Worm (Caenorhabditis elegans): ENCODE measurements around the gene F47B8.10.
A peak's percentile ranks its signal among the peaks of the same experiment; 100 is the strongest.

Gene F47B8.10

DNA sequence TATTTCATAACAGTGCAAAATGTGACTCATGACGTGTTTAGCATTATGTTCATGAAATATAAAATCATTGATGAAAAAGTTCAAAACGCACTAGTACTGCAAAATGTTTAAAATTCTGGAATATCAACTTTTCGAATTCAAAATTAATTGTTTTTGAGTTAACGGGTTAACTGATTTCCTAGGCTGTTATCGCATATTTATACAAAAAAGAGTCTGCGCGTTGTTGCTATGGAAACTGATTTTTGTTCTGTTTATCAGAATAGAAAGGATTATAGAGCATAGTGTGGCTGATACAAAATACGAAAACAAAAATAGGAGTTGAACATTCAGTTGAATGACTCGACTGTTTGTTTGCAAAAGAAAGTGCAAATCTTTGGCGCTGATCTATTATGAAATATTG, 24.2 kb upstream of the F47B8.10 start:
- TF ChIP-seq zag-1 (tag; optimal IDR thresholded peaks at IDR 0.05) = no peak
- no peak for TF ChIP-seq nhr-6 (tag; optimal IDR thresholded peaks at IDR 0.05)
- TF ChIP-seq mdl-1 (tag; optimal IDR thresholded peaks at IDR 0.05) = no peak
- no peak for TF ChIP-seq elt-1 (tag; optimal IDR thresholded peaks at IDR 0.05)
- TF ChIP-seq gmeb-1 (tag; optimal IDR thresholded peaks at IDR 0.05) = no peak

DNA sequence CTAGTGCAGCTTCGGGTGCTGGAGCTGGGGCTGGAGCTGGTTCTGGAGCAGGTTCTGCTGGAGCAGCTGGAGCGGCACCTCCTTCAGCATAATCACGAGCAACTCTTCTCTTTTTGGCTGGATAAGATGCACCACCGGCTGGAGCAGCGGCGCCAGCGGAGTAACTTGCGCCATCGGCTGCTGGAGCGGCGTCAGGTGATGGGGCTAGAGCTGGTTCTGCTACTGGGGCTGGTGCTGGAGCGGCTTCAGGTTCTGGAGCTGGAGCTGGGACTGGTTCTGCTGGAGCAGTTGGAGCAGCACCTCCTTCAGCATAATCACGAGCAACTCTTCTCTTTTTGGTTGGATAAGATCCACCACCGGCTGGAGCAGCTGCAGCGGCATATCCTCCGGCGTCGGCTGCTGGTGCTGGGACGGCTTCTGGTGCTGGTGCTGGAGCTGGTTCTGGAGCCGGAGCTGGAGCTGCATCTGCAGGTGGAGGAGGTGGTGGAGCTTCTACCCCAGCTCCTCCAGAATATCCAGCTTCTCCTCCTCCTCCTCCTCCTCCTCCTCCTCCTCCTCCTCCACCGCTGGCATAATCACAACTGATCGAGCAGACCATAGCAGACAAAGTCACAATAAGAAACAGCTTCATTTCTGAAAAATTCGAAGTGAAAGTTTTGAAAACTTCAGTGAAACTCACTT, 22.5 kb upstream of the F47B8.10 start, which contains the start of gene F47B8.13:
F47B8.13 (minus strand) TSS at position 631 of the 681 bp plus-strand sequence.
- no peak for TF ChIP-seq lin-39 (tag; optimal IDR thresholded peaks at IDR 0.05)
- TF ChIP-seq skn-1 (tag; optimal IDR thresholded peaks at IDR 0.05) = no peak
- TF ChIP-seq lsy-2 (tag; optimal IDR thresholded peaks at IDR 0.05) = no peak
- TF ChIP-seq nhr-12 (tag; optimal IDR thresholded peaks at IDR 0.05) = no peak
- TF ChIP-seq nhr-6 (tag; optimal IDR thresholded peaks at IDR 0.05) = no peak
- TF ChIP-seq crh-2 (tag; optimal IDR thresholded peaks at IDR 0.05) = no peak
- TF ChIP-seq unc-39 (tag; optimal IDR thresholded peaks at IDR 0.05) = no peak
- TF ChIP-seq nhr-11 (tag; optimal IDR thresholded peaks at IDR 0.05) = no peak
- no peak for TF ChIP-seq mbf-1 (tag; optimal IDR thresholded peaks at IDR 0.05)

DNA sequence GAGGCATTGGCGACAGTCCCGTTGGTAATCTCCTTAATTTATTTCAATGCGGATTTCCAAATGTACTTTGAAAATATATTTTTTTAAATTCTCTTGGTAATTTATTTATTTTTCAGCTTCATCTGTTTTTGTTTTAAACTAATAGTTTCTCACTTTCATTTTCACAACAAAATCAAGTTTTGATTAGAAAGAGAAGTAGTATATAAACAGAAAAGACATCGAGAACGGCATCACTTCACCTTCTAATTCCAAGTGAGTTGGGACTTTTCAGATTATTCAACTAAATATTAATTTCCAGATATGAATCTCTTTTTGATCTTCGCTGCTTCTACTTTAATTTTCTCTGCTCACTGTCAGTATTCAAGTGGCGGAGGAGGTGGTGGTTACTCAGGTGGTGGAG, 21.5 kb upstream of the F47B8.10 start, which contains the start of gene F47B8.14:
F47B8.14 (plus strand) TSS at position 301 of the 400 bp plus-strand sequence.
- TF ChIP-seq nhr-6 (tag; optimal IDR thresholded peaks at IDR 0.05) = no peak
- TF ChIP-seq R02D3.7 (tag; optimal IDR thresholded peaks at IDR 0.05) = no peak
- no peak for TF ChIP-seq lin-39 (tag; optimal IDR thresholded peaks at IDR 0.05)
- no peak for TF ChIP-seq mdl-1 (tag; optimal IDR thresholded peaks at IDR 0.05)
- TF ChIP-seq alr-1 (tag; optimal IDR thresholded peaks at IDR 0.05) = no peak
- no peak for TF ChIP-seq nhr-12 (tag; optimal IDR thresholded peaks at IDR 0.05)
- no peak for TF ChIP-seq ceh-16 (tag; optimal IDR thresholded peaks at IDR 0.05)
- TF ChIP-seq nhr-237 (tag; optimal IDR thresholded peaks at IDR 0.05) = no peak
- no peak for TF ChIP-seq elt-1 (tag; optimal IDR thresholded peaks at IDR 0.05)
- TF ChIP-seq ztf-11 (tag; optimal IDR thresholded peaks at IDR 0.05) = no peak
- TF ChIP-seq F13H6.1 (tag; optimal IDR thresholded peaks at IDR 0.05) = no peak
- no peak for TF ChIP-seq nhr-129 (tag; optimal IDR thresholded peaks at IDR 0.05)
- no peak for TF ChIP-seq gmeb-1 (tag; optimal IDR thresholded peaks at IDR 0.05)
- no peak for TF ChIP-seq egl-27 (tag; optimal IDR thresholded peaks at IDR 0.05)
- no peak for TF ChIP-seq mbf-1 (tag; optimal IDR thresholded peaks at IDR 0.05)
- TF ChIP-seq ztf-4 (tag; optimal IDR thresholded peaks at IDR 0.05) = no peak

DNA sequence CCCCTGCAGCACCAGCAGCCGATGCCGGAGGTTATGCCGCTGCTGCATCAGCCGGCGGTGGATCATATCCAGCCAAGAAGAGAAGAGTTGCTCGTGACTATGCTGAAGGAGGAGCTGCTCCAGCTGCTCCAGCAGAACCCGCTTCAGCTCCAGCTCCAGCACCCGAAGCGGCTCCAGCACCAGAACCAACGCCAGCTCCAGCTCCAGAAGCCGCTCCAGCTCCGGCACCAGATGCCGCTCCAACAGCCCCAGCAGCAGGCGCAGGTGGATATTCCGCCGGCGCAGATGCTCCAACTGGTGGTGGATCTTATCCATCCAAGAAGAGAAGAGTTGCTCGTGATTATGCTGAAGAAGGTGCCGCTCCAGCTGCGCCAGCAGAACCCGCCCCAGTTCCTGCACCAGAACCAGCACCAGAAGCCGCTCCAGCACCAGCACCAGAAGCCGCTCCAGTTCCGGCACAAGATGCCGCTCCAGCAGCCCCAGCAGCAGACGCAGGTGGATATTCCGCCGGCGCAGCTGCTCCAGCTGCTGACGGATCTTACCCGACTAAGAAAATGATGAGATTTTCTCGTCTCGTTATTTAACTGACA, 20.9 kb upstream of the F47B8.10 start:
- TF ChIP-seq mbf-1 (tag; optimal IDR thresholded peaks at IDR 0.05) (no peak), Y55F3AM.14 (GFP tag; optimal IDR thresholded peaks at IDR 0.05) (peak; percentile 11), nhr-6 (tag; optimal IDR thresholded peaks at IDR 0.05) (no peak), ceh-16 (tag; optimal IDR thresholded peaks at IDR 0.05) (no peak), crh-2 (tag; optimal IDR thresholded peaks at IDR 0.05) (no peak), nhr-237 (tag; optimal IDR thresholded peaks at IDR 0.05) (no peak)

DNA sequence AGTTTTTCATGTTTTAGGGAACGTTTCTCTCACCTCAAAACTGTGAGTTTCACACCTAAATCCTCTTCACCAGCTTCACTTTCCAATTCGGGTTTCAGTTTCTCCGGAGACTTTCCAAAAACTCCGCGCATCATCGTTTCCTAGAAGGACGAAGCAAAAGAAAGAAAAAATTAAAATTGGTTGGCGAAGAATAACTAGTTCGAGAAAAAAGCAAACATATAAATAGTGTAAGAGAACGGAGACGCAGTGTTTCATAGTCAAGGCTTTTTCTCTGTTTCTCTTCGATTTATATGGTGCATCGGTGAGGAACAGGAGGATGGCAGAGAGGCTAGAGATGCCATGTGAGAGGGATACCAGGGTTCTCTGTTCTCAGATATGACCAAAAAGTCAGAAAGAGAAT, 19.0 kb upstream of the F47B8.10 start, which contains the start of gene F47B8.3:
F47B8.3 (minus strand) TSS at position 261 of the 400 bp plus-strand sequence.
- no peak for TF ChIP-seq ceh-16 (tag; optimal IDR thresholded peaks at IDR 0.05)
- peak; percentile 46 for TF ChIP-seq snpc-4 (tag; optimal IDR thresholded peaks at IDR 0.05)
- no peak for TF ChIP-seq nhr-77 (tag; optimal IDR thresholded peaks at IDR 0.05)
- no peak for TF ChIP-seq nhr-12 (tag; optimal IDR thresholded peaks at IDR 0.05)
- no peak for TF ChIP-seq aly-2 (tag; optimal IDR thresholded peaks at IDR 0.05)
- TF ChIP-seq lin-11 (tag; optimal IDR thresholded peaks at IDR 0.05) = no peak
- TF ChIP-seq unc-62 (GFP tag; optimal IDR thresholded peaks at IDR 0.05) = no peak
- TF ChIP-seq egl-27 (tag; optimal IDR thresholded peaks at IDR 0.05) = no peak
- peak; percentile 25 for TF ChIP-seq sem-4 (tag; optimal IDR thresholded peaks at IDR 0.05)
- no peak for TF ChIP-seq mdl-1 (tag; optimal IDR thresholded peaks at IDR 0.05)
- no peak for TF ChIP-seq ZK546.5 (tag; optimal IDR thresholded peaks at IDR 0.05)
- peak; percentile 1 for TF ChIP-seq nhr-25 (tag; optimal IDR thresholded peaks at IDR 0.05)
- TF ChIP-seq elt-1 (tag; optimal IDR thresholded peaks at IDR 0.05) = no peak
- no peak for TF ChIP-seq nhr-23 (tag; optimal IDR thresholded peaks at IDR 0.05)
- no peak for TF ChIP-seq nhr-11 (tag; optimal IDR thresholded peaks at IDR 0.05)
- TF ChIP-seq nhr-6 (tag; optimal IDR thresholded peaks at IDR 0.05) = no peak
- no peak for TF ChIP-seq R02D3.7 (tag; optimal IDR thresholded peaks at IDR 0.05)
- TF ChIP-seq lsy-2 (tag; optimal IDR thresholded peaks at IDR 0.05) = peak in 1 of 2 experiments; percentile 62
- no peak for TF ChIP-seq lin-39 (tag; optimal IDR thresholded peaks at IDR 0.05)
- no peak for TF ChIP-seq alr-1 (tag; optimal IDR thresholded peaks at IDR 0.05)
- no peak for TF ChIP-seq zag-1 (tag; optimal IDR thresholded peaks at IDR 0.05)
- TF ChIP-seq ztf-4 (tag; optimal IDR thresholded peaks at IDR 0.05) = no peak
- TF ChIP-seq C34F6.9 (tag; optimal IDR thresholded peaks at IDR 0.05) = peak; percentile 83
- no peak for TF ChIP-seq peb-1 (tag; optimal IDR thresholded peaks at IDR 0.05)
- TF ChIP-seq ama-1 (optimal IDR thresholded peaks at IDR 0.05) = peak; percentile 59
- TF ChIP-seq nhr-21 (tag; optimal IDR thresholded peaks at IDR 0.05) = no peak
- peak; percentile 23 for TF ChIP-seq gmeb-1 (tag; optimal IDR thresholded peaks at IDR 0.05)
- no peak for TF ChIP-seq unc-39 (tag; optimal IDR thresholded peaks at IDR 0.05)
- peak; percentile 65 for TF ChIP-seq nhr-129 (tag; optimal IDR thresholded peaks at IDR 0.05)
- TF ChIP-seq nhr-237 (tag; optimal IDR thresholded peaks at IDR 0.05) = no peak
- TF ChIP-seq crh-2 (tag; optimal IDR thresholded peaks at IDR 0.05) = peak; percentile 56
- no peak for TF ChIP-seq Y55F3AM.14 (GFP tag; optimal IDR thresholded peaks at IDR 0.05)
- TF ChIP-seq fos-1 (tag; optimal IDR thresholded peaks at IDR 0.05) = peak; percentile 1
- peak; percentile 15 for TF ChIP-seq F13H6.1 (tag; optimal IDR thresholded peaks at IDR 0.05)
- no peak for TF ChIP-seq skn-1 (tag; optimal IDR thresholded peaks at IDR 0.05)
- TF ChIP-seq mab-5 (tag; optimal IDR thresholded peaks at IDR 0.05) = no peak
- no peak for TF ChIP-seq ceh-82 (tag; optimal IDR thresholded peaks at IDR 0.05)
- peak; percentile 62 for TF ChIP-seq unc-55 (GFP tag; optimal IDR thresholded peaks at IDR 0.05)
